Fruit fly (Drosophila melanogaster): Measurements from ENCODE around the gene Cpr66D.

Gene Cpr66D

dm6 chr3L:8682551-8683375 is 42.5 kb downstream of the Cpr66D start (continued):
- TF ChIP-seq CG2129 (GFP tag; IDR thresholded peaks at IDR 0.05; ENCODE audit: partially characterized antibody) (no peak), stc (GFP tag; IDR thresholded peaks at IDR 0.05) (no peak), CG12104 (GFP tag; optimal IDR thresholded peaks at IDR 0.05) (no peak), CG3995 (GFP tag; optimal IDR thresholded peaks at IDR 0.05) (peak; percentile 40), kay (GFP tag; optimal IDR thresholded peaks at IDR 0.05) (no peak), chn (GFP tag; optimal IDR thresholded peaks at IDR 0.05) (no peak), NFAT (GFP tag; IDR thresholded peaks at IDR 0.05) (peak; percentile 19; the same call in 1 of the 2 replicates), MBD-R2 (GFP tag; IDR thresholded peaks at IDR 0.05) (no peak), Gug (GFP tag; IDR thresholded peaks at IDR 0.05) (no peak), Dek (tag; optimal IDR thresholded peaks at IDR 0.05) (no peak), NK7.1 (GFP tag; optimal IDR thresholded peaks at IDR 0.05) (no peak), ken (GFP tag; IDR thresholded peaks at IDR 0.05) (no peak), CG8359 (GFP tag; optimal IDR thresholded peaks at IDR 0.05; ENCODE audit: borderline replicate concordance) (no peak), PHDP (tag; optimal IDR thresholded peaks at IDR 0.05) (no peak), tgo (GFP tag; IDR thresholded peaks at IDR 0.05) (no peak), Dip3 (GFP tag; optimal IDR thresholded peaks at IDR 0.05) (no peak), NfI (GFP tag; optimal IDR thresholded peaks at IDR 0.05) (no peak), Mrtf (GFP tag; IDR thresholded peaks at IDR 0.05) (no peak), Drgx (GFP tag; IDR thresholded peaks at IDR 0.05) (no peak), CG18262 (tag; optimal IDR thresholded peaks at IDR 0.05) (no peak), klu (GFP tag; IDR thresholded peaks at IDR 0.05) (no peak), CG9727 (GFP tag; optimal IDR thresholded peaks at IDR 0.05) (no peak), CG8290 (GFP tag; optimal IDR thresholded peaks at IDR 0.05) (no peak), CG8290 (tag; optimal IDR thresholded peaks at IDR 0.05) (peak in 1 of 2 experiments; percentile 63), CG4404 (GFP tag; IDR thresholded peaks at IDR 0.05) (no peak), exex (tag; optimal IDR thresholded peaks at IDR 0.05) (peak; percentile 85), CG7963 (GFP tag; IDR thresholded peaks at IDR 0.05; ENCODE audit: partially characterized antibody) (no peak), trh (GFP tag; optimal IDR thresholded peaks at IDR 0.05) (no peak), D19A (tag; optimal IDR thresholded peaks at IDR 0.05) (no peak), pum (GFP tag; optimal IDR thresholded peaks at IDR 0.05) (no peak), grn (GFP tag; optimal IDR thresholded peaks at IDR 0.05) (peak; percentile 81), z (GFP tag; IDR thresholded peaks at IDR 0.05) (no peak), chinmo (GFP tag; IDR thresholded peaks at IDR 0.05; ENCODE audit: partially characterized antibody) (peak; percentile 69; the same call in 2 of the 4 replicates), chif (GFP tag; optimal IDR thresholded peaks at IDR 0.05) (no peak), gsb-n (tag; optimal IDR thresholded peaks at IDR 0.05) (no peak), CG3065 (GFP tag; optimal IDR thresholded peaks at IDR 0.05) (no peak), Xbp1 (GFP tag; optimal IDR thresholded peaks at IDR 0.05) (no peak), CG9797 (GFP tag; optimal IDR thresholded peaks at IDR 0.05) (no peak), scrt (GFP tag; optimal IDR thresholded peaks at IDR 0.05) (no peak), CG5180 (GFP tag; optimal IDR thresholded peaks at IDR 0.05) (no peak), CG7745 (tag; optimal IDR thresholded peaks at IDR 0.05) (no peak), CG1647 (GFP tag; optimal IDR thresholded peaks at IDR 0.05) (peak; percentile 1)
